Fruit fly (Drosophila melanogaster) whole organism, wandering third instar larva: ENCODE data around the gene CG14115.

Experiments used
- Abd-B ChIP-seq: fragments of >200 bp; optimal IDR thresholded peaks from 2 replicates; lab custom pipeline; 2017; ENCODE audit warnings: missing biosample characterization, missing genetic modification characterization
- CG32264 ChIP-seq: fragments of 200-800 bp; sonication (Bioruptor generic); optimal IDR thresholded peaks from 2 replicates; lab custom pipeline; 2016; ENCODE audit warnings: missing biosample characterization, missing genetic modification characterization
- CG9705 ChIP-seq: fragments of 200-800 bp; sonication (Bioruptor generic); optimal IDR thresholded peaks from 2 replicates; lab custom pipeline; 2018; ENCODE audit warnings: missing biosample characterization, mild to moderate bottlenecking, missing genetic modification characterization
- Dfd ChIP-seq: fragments of >200 bp; optimal IDR thresholded peaks from 2 replicates; lab custom pipeline; 2017; ENCODE audit warnings: missing biosample characterization, missing genetic modification characterization
- Dif ChIP-seq: fragments of 200-275, 200-300 bp; sonication (Bioruptor generic); optimal IDR thresholded peaks from 2 replicates; lab custom pipeline; 2018; ENCODE audit warnings: missing biosample characterization, missing genetic modification characterization; ENCODE audit not compliant: partially characterized antibody
- GATAd ChIP-seq: sonication (Bioruptor generic); optimal IDR thresholded peaks from 2 replicates; lab custom pipeline; 2016; ENCODE audit warnings: missing biosample characterization, missing genetic modification characterization
- HLH106 ChIP-seq: fragments of 200-800 bp; optimal IDR thresholded peaks from 3 replicates; lab custom pipeline; 2019; ENCODE audit warnings: missing biosample characterization, mild to moderate bottlenecking, missing genetic modification characterization, moderate library complexity
- Hnf4 ChIP-seq: fragments of 200-800 bp; sonication (Bioruptor generic); optimal IDR thresholded peaks from 2 replicates; lab custom pipeline; 2016; ENCODE audit warnings: missing biosample characterization, mild to moderate bottlenecking, missing genetic modification characterization
- Hr78 ChIP-seq: fragments of >200 bp; optimal IDR thresholded peaks from 2 replicates; lab custom pipeline; 2017; ENCODE audit warnings: missing biosample characterization, missing genetic modification characterization
- Hr83 ChIP-seq: fragments of 200-300 bp; sonication (Bioruptor generic); optimal IDR thresholded peaks from 2 replicates; lab custom pipeline; 2016; ENCODE audit warnings: missing biosample characterization, mild to moderate bottlenecking, missing genetic modification characterization, moderate library complexity; ENCODE audit not compliant: poor library complexity, severe bottlenecking
- Jra ChIP-seq: sonication (Bioruptor generic); optimal IDR thresholded peaks from 2 replicates; lab custom pipeline; 2016; ENCODE audit warnings: missing biosample characterization, missing genetic modification characterization
- Mio ChIP-seq: sonication (Bioruptor generic); optimal IDR thresholded peaks from 2 replicates; lab custom pipeline; 2016; ENCODE audit warnings: missing biosample characterization, missing genetic modification characterization
- Myc ChIP-seq: fragments of >200 bp; optimal IDR thresholded peaks from 2 replicates; lab custom pipeline; 2017
- N ChIP-seq: fragments of >200 bp; optimal IDR thresholded peaks from 2 replicates; lab custom pipeline; 2018; ENCODE audit warnings: missing biosample characterization, missing external identifiers, missing genetic modification characterization
- OdsH ChIP-seq: fragments of 200-800 bp; sonication (Bioruptor generic); optimal IDR thresholded peaks from 2 replicates; lab custom pipeline; 2016; ENCODE audit warnings: missing biosample characterization, mild to moderate bottlenecking, missing genetic modification characterization
- Rel ChIP-seq, 2 experiments: fragments of 200-800 bp; sonication (Bioruptor generic) in 1 of 2; optimal IDR thresholded peaks; 2 replicates in 1 of 2; 3 replicates in 1 of 2; lab custom pipeline; 2016 to 2019; ENCODE audit warnings: mild to moderate bottlenecking in 2 of 2, missing biosample characterization in 2 of 2, missing genetic modification characterization in 2 of 2, moderate library complexity in 1 of 2
- Sp1 ChIP-seq: fragments of 200-800 bp; sonication (Bioruptor generic); optimal IDR thresholded peaks from 3 replicates; lab custom pipeline; 2019; ENCODE audit warnings: missing biosample characterization, mild to moderate bottlenecking, missing genetic modification characterization, moderate library complexity
- Vsx2 ChIP-seq: fragments of 200-300, 225-300 bp; sonication (Bioruptor generic); optimal IDR thresholded peaks from 2 replicates; lab custom pipeline; 2018; ENCODE audit warnings: missing biosample characterization, missing genetic modification characterization; ENCODE audit not compliant: partially characterized antibody
- br ChIP-seq: fragments of 200-800 bp; sonication (Bioruptor generic); optimal IDR thresholded peaks from 2 replicates; lab custom pipeline; 2016; ENCODE audit warnings: missing biosample characterization, missing genetic modification characterization
- brk ChIP-seq: fragments of 200-800 bp; sonication (Bioruptor generic); optimal IDR thresholded peaks from 2 replicates; lab custom pipeline; 2016; ENCODE audit warnings: missing biosample characterization, mild to moderate bottlenecking, missing genetic modification characterization
- dmrt93B ChIP-seq: fragments of 200-800 bp; sonication (Bioruptor generic); optimal IDR thresholded peaks from 2 replicates; lab custom pipeline; 2018; ENCODE audit warnings: missing biosample characterization, mild to moderate bottlenecking, missing genetic modification characterization
- dsf ChIP-seq: sonication (Bioruptor generic); optimal IDR thresholded peaks from 2 replicates; lab custom pipeline; 2016; ENCODE audit warnings: missing biosample characterization, missing genetic modification characterization, borderline replicate concordance
- ey ChIP-seq: fragments of 200-800 bp; sonication (Bioruptor generic); optimal IDR thresholded peaks from 2 replicates; lab custom pipeline; 2016; ENCODE audit warnings: missing biosample characterization, missing genetic modification characterization
- foxo ChIP-seq, 2 experiments: fragments of 200-800 bp; sonication (Bioruptor generic); optimal IDR thresholded peaks; 2 replicates in 1 of 2; 3 replicates in 1 of 2; lab custom pipeline; 2016 to 2017; ENCODE audit warnings: missing biosample characterization in 2 of 2, missing genetic modification characterization in 2 of 2
- fru ChIP-seq: fragments of 200-800 bp; sonication (Bioruptor generic); optimal IDR thresholded peaks from 3 replicates; lab custom pipeline; 2016; ENCODE audit warnings: missing biosample characterization, mild to moderate bottlenecking, missing genetic modification characterization
- h ChIP-seq: fragments of 200-800 bp; sonication (Bioruptor generic); optimal IDR thresholded peaks from 3 replicates; lab custom pipeline; 2016; ENCODE audit warnings: missing biosample characterization, mild to moderate bottlenecking, missing genetic modification characterization
- jim ChIP-seq: fragments of 175-275, 200-325 bp; sonication (Bioruptor generic); optimal IDR thresholded peaks from 2 replicates; lab custom pipeline; 2016; ENCODE audit warnings: missing biosample characterization, mild to moderate bottlenecking, missing genetic modification characterization
- psq ChIP-seq: fragments of 200-800 bp; sonication (Bioruptor generic); optimal IDR thresholded peaks from 3 replicates; lab custom pipeline; 2017; ENCODE audit warnings: missing biosample characterization, mild to moderate bottlenecking, missing genetic modification characterization, moderate library complexity
- rgr ChIP-seq: fragments of 200-800 bp; sonication (Bioruptor generic); optimal IDR thresholded peaks from 3 replicates; lab custom pipeline; 2016; ENCODE audit warnings: missing biosample characterization, mild to moderate bottlenecking, missing genetic modification characterization
- sage ChIP-seq: fragments of 200-800 bp; sonication (Bioruptor generic); optimal IDR thresholded peaks from 2 replicates; lab custom pipeline; 2016; ENCODE audit warnings: missing biosample characterization, mild to moderate bottlenecking, missing genetic modification characterization
- sv ChIP-seq: fragments of 200-800 bp; sonication (Bioruptor generic); optimal IDR thresholded peaks from 3 replicates; lab custom pipeline; 2016; ENCODE audit warnings: missing biosample characterization, missing genetic modification characterization
- tai ChIP-seq: sonication (Bioruptor generic); optimal IDR thresholded peaks from 2 replicates; lab custom pipeline; 2016; ENCODE audit warnings: missing biosample characterization, missing genetic modification characterization
- usp ChIP-seq: fragments of >200 bp; optimal IDR thresholded peaks from 2 replicates; lab custom pipeline; 2017; ENCODE audit warnings: missing biosample characterization, missing genetic modification characterization
- woc ChIP-seq: sonication (Bioruptor generic); optimal IDR thresholded peaks from 2 replicates; lab custom pipeline; 2016; ENCODE audit warnings: missing biosample characterization, mild to moderate bottlenecking, missing genetic modification characterization

The CG14115 gene

dm6 chr3L:13061322-13061809, at the start of gene CG14115, which contains the start of gene CG34428:
Gene CG14115, minus strand, starts transcription at chr3L:13061422.
Gene CG34428, plus strand, starts transcription at chr3L:13061759.
- TF ChIP-seq dsf (GFP tag; lab: Kevin White, UChicago): no peak
- TF ChIP-seq Mio (GFP tag; lab: Kevin White, UChicago): no peak

dm6 chr3L:13109362-13109761, 48.1 kb upstream of the CG14115 start:
- TF ChIP-seq Hnf4 (no peak), Hr83 (no peak), psq (no peak), Sp1 (no peak), CG32264 (GFP tag; lab: Kevin White, UChicago) (no peak), h (no peak), Vsx2 (GFP tag; lab: Kevin White, UChicago) (no peak), brk (GFP tag; lab: Kevin White, UChicago) (no peak), N (GFP tag; lab: Kevin White, UChicago) (no peak), ey (GFP tag; lab: Kevin White, UChicago) (no peak), br (GFP tag; lab: Kevin White, UChicago) (no peak), sv (no peak), GATAd (GFP tag; lab: Kevin White, UChicago) (no peak)
- TF ChIP-seq, all 38 proteins: peak for 0

DNA sequence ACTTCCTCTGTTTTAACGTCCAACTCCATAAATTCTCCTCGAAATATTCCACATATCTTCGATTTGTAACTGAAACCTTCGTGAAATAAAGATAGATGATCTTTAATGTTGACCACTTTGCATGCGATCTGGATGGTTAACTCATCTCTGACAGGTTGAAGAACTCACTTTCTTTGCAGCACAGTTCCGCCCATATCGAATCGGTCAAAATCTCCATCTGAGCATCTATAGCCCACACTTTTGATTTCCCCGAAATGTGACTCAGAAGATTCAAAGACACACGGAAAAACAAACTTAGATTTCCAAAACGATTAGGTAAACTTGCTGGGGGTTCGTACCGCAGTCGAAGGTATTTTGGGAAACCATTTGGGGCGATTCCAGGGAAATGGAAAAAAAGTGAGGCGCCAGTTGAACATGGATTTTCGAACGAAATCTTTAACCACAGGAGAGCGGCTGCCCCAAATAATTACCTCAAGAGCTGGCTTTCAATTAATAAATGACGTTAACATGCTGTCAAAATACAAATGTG, 47.2 kb upstream of the CG14115 start:
- TF ChIP-seq tai (GFP tag; lab: Kevin White, UChicago) (no peak), sv (no peak), GATAd (GFP tag; lab: Kevin White, UChicago) (no peak), ey (GFP tag; lab: Kevin White, UChicago) (no peak), N (GFP tag; lab: Kevin White, UChicago) (no peak)

DNA sequence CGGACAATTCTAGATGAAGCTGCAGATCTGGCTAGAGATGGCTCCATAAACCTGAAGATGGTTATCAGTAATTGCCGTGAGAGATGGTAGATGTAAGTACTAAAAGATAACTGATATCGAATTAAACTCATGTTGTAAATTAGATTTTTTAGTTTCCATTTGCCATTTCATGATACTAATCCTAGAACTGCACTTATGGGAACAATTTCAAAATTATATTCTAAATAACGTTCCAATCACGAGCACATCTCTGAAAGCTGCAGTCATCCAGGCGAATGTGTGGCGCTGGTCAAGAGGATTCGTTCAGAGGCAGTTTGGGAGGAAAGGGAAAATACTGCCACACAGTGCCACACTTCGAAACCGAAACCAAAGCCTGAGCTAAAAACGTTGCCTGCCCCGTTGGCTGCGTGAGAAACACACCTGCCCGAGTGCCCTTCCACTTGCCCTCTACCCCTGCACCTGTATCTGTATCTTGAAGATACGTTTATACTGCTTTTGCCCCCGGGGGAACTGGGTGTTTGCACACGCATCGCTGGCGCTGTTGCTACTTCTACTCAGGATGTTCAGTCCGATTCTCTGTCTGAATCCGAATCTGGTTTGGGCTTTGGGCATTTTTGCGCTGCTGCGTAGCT, 46.2 kb upstream of the CG14115 start:
- TF ChIP-seq Dfd (no peak), rgr (GFP tag; lab: Kevin White, UChicago) (peak; percentile 19), Hnf4 (peak; percentile 50), Rel (GFP tag; optimal IDR thresholded peaks at IDR 0.05; lab: Kevin White, UChicago) (no peak), Rel (tag; optimal IDR thresholded peaks at IDR 0.05; lab: Kevin White, UChicago) (no peak), OdsH (peak; percentile 35), fru (GFP tag; lab: Kevin White, UChicago) (peak; percentile 75), Dif (GFP tag; lab: Kevin White, UChicago) (peak; percentile 19), psq (peak; percentile 21), HLH106 (peak; percentile 20), ey (GFP tag; lab: Kevin White, UChicago) (peak; percentile 56), Hr78 (no peak), woc (peak; percentile 73), h (peak; percentile 62), foxo (GFP tag; optimal IDR thresholded peaks at IDR 0.05; lab: Kevin White, UChicago) (peak in 1 of 2 experiments; percentile 69), Sp1 (peak; percentile 25), Jra (peak; percentile 14), GATAd (GFP tag; lab: Kevin White, UChicago) (no peak), br (GFP tag; lab: Kevin White, UChicago) (peak; percentile 71)

DNA sequence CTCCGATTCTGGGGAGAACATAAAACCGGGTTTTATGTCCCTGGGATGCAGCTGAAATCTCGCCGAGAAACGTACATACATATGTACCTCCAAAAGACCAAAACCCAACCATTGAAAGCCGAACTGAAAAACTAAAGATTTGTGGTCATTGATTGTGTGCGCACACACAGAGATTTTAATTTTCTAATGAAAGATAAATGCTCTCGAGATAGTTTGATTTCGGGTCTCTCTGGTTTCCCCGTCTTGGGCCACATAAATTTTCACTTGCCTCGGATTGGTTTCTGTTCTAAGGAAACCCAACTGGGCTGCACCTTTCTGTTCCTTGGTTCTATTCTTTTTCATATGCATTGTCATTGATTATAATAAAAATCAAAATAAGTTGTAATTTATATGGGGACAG, 44.6 kb upstream of the CG14115 start:
- TF ChIP-seq sage (GFP tag; lab: Kevin White, UChicago) (no peak), ey (GFP tag; lab: Kevin White, UChicago) (no peak), sv (no peak), usp (GFP tag; lab: Kevin White, UChicago) (no peak), Myc (no peak), Hr78 (no peak), HLH106 (no peak), Sp1 (no peak), Abd-B (GFP tag; lab: Kevin White, UChicago) (no peak), tai (GFP tag; lab: Kevin White, UChicago) (no peak), Rel (GFP tag; optimal IDR thresholded peaks at IDR 0.05; lab: Kevin White, UChicago) (no peak), Rel (tag; optimal IDR thresholded peaks at IDR 0.05; lab: Kevin White, UChicago) (no peak), dmrt93B (GFP tag; lab: Kevin White, UChicago) (no peak), CG9705 (GFP tag; lab: Kevin White, UChicago) (no peak), Dfd (no peak), psq (no peak), foxo (GFP tag; optimal IDR thresholded peaks at IDR 0.05; lab: Kevin White, UChicago) (no peak), OdsH (no peak), dsf (GFP tag; lab: Kevin White, UChicago) (no peak), jim (no peak)
